Fruit fly (Drosophila melanogaster) whole organism, embryonic: ENCODE results near the gene CG9018.

Experiments used
- Asciz ChIP-seq: fragments of 200-800 bp; sonication (Bioruptor generic); optimal IDR thresholded peaks from 2 replicates; lab custom pipeline; 2017; ENCODE audit warnings: missing biosample characterization, mild to moderate bottlenecking, missing genetic modification characterization, missing genetic modification reagents
- Atf3 ChIP-seq: fragments of 200-800 bp; sonication (Bioruptor generic); optimal IDR thresholded peaks from 3 replicates; lab custom pipeline; 2016; ENCODE audit warnings: missing biosample characterization, missing genetic modification characterization
- Bgb ChIP-seq: fragments of 200-800 bp; sonication (Bioruptor generic); IDR thresholded peaks from 2 replicates; pipeline ENCODE4 v1.3.6; 2022; ENCODE audit warnings: missing biosample characterization, missing genetic modification characterization; ENCODE audit not compliant: partially characterized antibody
- CG10147 ChIP-seq: fragments of 200-800 bp; sonication (Bioruptor generic); optimal IDR thresholded peaks from 2 replicates; lab custom pipeline; 2019; ENCODE audit warnings: missing biosample characterization, mild to moderate bottlenecking, missing genetic modification characterization, moderate library complexity
- CG10366 ChIP-seq: fragments of 200-800 bp; sonication (Bioruptor generic); IDR thresholded peaks from 2 replicates; pipeline ENCODE4 v1.3.6; 2022; ENCODE audit warnings: missing biosample characterization, missing genetic modification characterization
- CG11093 ChIP-seq: fragments of 200-800 bp; sonication (Bioruptor generic); IDR thresholded peaks from 3 replicates; pipeline ENCODE4 v1.3.6; 2022; ENCODE audit warnings: missing biosample characterization, missing genetic modification characterization
- CG13296 ChIP-seq: fragments of 200-800 bp; sonication (Bioruptor generic); optimal IDR thresholded peaks from 3 replicates; lab custom pipeline; 2018; ENCODE audit warnings: missing biosample characterization, mild to moderate bottlenecking, missing genetic modification characterization
- CG14710 ChIP-seq: fragments of 200-800 bp; sonication (Bioruptor generic); optimal IDR thresholded peaks from 3 replicates; lab custom pipeline; 2019; ENCODE audit warnings: missing biosample characterization, mild to moderate bottlenecking, missing genetic modification characterization, moderate library complexity
- CG15011 ChIP-seq: fragments of 200-800 bp; sonication (Bioruptor generic); optimal IDR thresholded peaks from 3 replicates; lab custom pipeline; 2018; ENCODE audit warnings: missing biosample characterization, mild to moderate bottlenecking, missing genetic modification characterization
- CG18476 ChIP-seq: fragments of 200-800 bp; sonication (Bioruptor generic); optimal IDR thresholded peaks from 2 replicates; lab custom pipeline; 2016; ENCODE audit warnings: missing biosample characterization, mild to moderate bottlenecking, missing genetic modification characterization
- CG18599 ChIP-seq: fragments of 200-800 bp; sonication (Bioruptor generic); optimal IDR thresholded peaks from 3 replicates; lab custom pipeline; 2017; ENCODE audit warnings: missing biosample characterization, missing genetic modification characterization, mild to moderate bottlenecking, moderate library complexity, missing genetic modification reagents
- CG30020 ChIP-seq: fragments of 200-800 bp; optimal IDR thresholded peaks from 2 replicates; lab custom pipeline; 2019; ENCODE audit warnings: missing biosample characterization, mild to moderate bottlenecking, missing genetic modification characterization, moderate library complexity
- CG31441 ChIP-seq: fragments of 200-800 bp; sonication (Bioruptor generic); IDR thresholded peaks from 2 replicates; pipeline ENCODE4 v1.3.6; 2022; ENCODE audit warnings: missing biosample characterization, missing genetic modification characterization
- CG3163 ChIP-seq: fragments of 200-800 bp; sonication (Bioruptor generic); optimal IDR thresholded peaks from 3 replicates; lab custom pipeline; 2016; ENCODE audit warnings: missing biosample characterization, missing genetic modification characterization
- CG34224 ChIP-seq: fragments of 200-800 bp; sonication (Bioruptor generic); IDR thresholded peaks from 3 replicates; pipeline ENCODE4 v1.3.6; 2022; ENCODE audit warnings: missing biosample characterization, missing genetic modification characterization; ENCODE audit not compliant: partially characterized antibody
- CG34376 ChIP-seq: fragments of 200-800 bp; sonication (Bioruptor generic); optimal IDR thresholded peaks from 2 replicates; lab custom pipeline; 2018; ENCODE audit warnings: missing biosample characterization, mild to moderate bottlenecking, missing genetic modification characterization
- CG3726 ChIP-seq: fragments of 200-800 bp; sonication (Bioruptor generic); IDR thresholded peaks from 3 replicates; pipeline ENCODE4, ENCODE4 v1.3.6; 2022; ENCODE audit warnings: missing biosample characterization, missing genetic modification characterization
- CG42726 ChIP-seq: fragments of 200-800 bp; sonication (Bioruptor generic); IDR thresholded peaks from 2 replicates; pipeline ENCODE4 v1.3.6; 2022; ENCODE audit warnings: missing biosample characterization, missing genetic modification characterization; ENCODE audit not compliant: partially characterized antibody
- CG43689 ChIP-seq: fragments of 200-800 bp; sonication (Bioruptor generic); IDR thresholded peaks from 2 replicates; pipeline ENCODE4 v1.3.6; 2022; ENCODE audit warnings: missing biosample characterization, missing genetic modification characterization
- CG5953 ChIP-seq: fragments of 200-800 bp; sonication (Bioruptor generic); IDR thresholded peaks from 2 replicates; pipeline ENCODE4 v1.3.6; 2022; ENCODE audit warnings: missing biosample characterization, missing genetic modification characterization
- CG6654 ChIP-seq: fragments of 200-800 bp; sonication (Bioruptor generic); optimal IDR thresholded peaks from 2 replicates; lab custom pipeline; 2017; ENCODE audit warnings: missing biosample characterization, mild to moderate bottlenecking, missing genetic modification characterization
- Camta ChIP-seq: fragments of 200-800 bp; sonication (Bioruptor generic); optimal IDR thresholded peaks from 2 replicates; lab custom pipeline; 2016; ENCODE audit warnings: missing biosample characterization, missing genetic modification characterization
- D ChIP-seq, 2 experiments: fragments of 200-800 bp in 1 of 2; fragments of >200 bp in 1 of 2; sonication (Bioruptor generic) in 1 of 2; optimal IDR thresholded peaks; 2 replicates in 1 of 2; 3 replicates in 1 of 2; lab custom pipeline; 2017; ENCODE audit warnings: mild to moderate bottlenecking in 1 of 2, missing biosample characterization in 1 of 2, missing genetic modification characterization in 1 of 2, missing genetic modification reagents in 1 of 2
- Dek ChIP-seq: fragments of 200-800 bp; sonication (Bioruptor generic); optimal IDR thresholded peaks from 3 replicates; lab custom pipeline; 2019; ENCODE audit warnings: missing biosample characterization, mild to moderate bottlenecking, missing genetic modification characterization, moderate library complexity
- Dp ChIP-seq: fragments of 200-800 bp; sonication (Bioruptor generic); optimal IDR thresholded peaks from 2 replicates; lab custom pipeline; 2018; ENCODE audit warnings: missing biosample characterization, mild to moderate bottlenecking, missing genetic modification characterization, moderate library complexity
- Lhr ChIP-seq: fragments of 200-800 bp; sonication (Bioruptor generic); optimal IDR thresholded peaks from 3 replicates; lab custom pipeline; 2017; ENCODE audit warnings: mild to moderate bottlenecking, missing biosample characterization, missing genetic modification reagents, missing genetic modification characterization
- Lpt ChIP-seq: fragments of >200 bp; optimal IDR thresholded peaks from 2 replicates; lab custom pipeline; 2018; ENCODE audit warnings: missing biosample characterization, missing genetic modification characterization
- Nf-YA ChIP-seq: fragments of 200-800 bp; sonication (Bioruptor generic); IDR thresholded peaks from 2 replicates; pipeline ENCODE4 v1.3.6; 2022; ENCODE audit warnings: missing biosample characterization, missing genetic modification characterization
- ase ChIP-seq: fragments of 200-800 bp; sonication (Bioruptor generic); IDR thresholded peaks from 3 replicates; pipeline ENCODE4 v1.3.6; 2022; ENCODE audit warnings: missing biosample characterization, missing genetic modification characterization
- ato ChIP-seq: fragments of 200-800 bp; sonication (Bioruptor generic); IDR thresholded peaks from 2 replicates; pipeline ENCODE4 v1.3.6; 2022; ENCODE audit warnings: missing biosample characterization, missing genetic modification characterization; ENCODE audit not compliant: partially characterized antibody
- az2 ChIP-seq: fragments of 200-800 bp; sonication (Bioruptor generic); optimal IDR thresholded peaks from 3 replicates; lab custom pipeline; 2016; ENCODE audit warnings: missing biosample characterization, missing genetic modification characterization
- da ChIP-seq: fragments of 200-800 bp; sonication (Bioruptor generic); optimal IDR thresholded peaks from 2 replicates; lab custom pipeline; 2016; ENCODE audit warnings: missing biosample characterization, missing genetic modification characterization
- ewg ChIP-seq: fragments of 200-800 bp; sonication (Bioruptor generic); optimal IDR thresholded peaks from 3 replicates; lab custom pipeline; 2017; ENCODE audit warnings: mild to moderate bottlenecking, missing biosample characterization, missing genetic modification reagents, missing genetic modification characterization
- ftz-f1 ChIP-seq: fragments of 200-800 bp; sonication (Bioruptor generic); optimal IDR thresholded peaks from 2 replicates; lab custom pipeline; 2016; ENCODE audit warnings: missing biosample characterization, missing genetic modification characterization
- grn ChIP-seq: fragments of 200-800 bp; sonication (Bioruptor generic); optimal IDR thresholded peaks from 3 replicates; lab custom pipeline; 2017; ENCODE audit warnings: missing biosample characterization, missing genetic modification characterization
- ind ChIP-seq: fragments of 200-800 bp; sonication (Bioruptor generic); optimal IDR thresholded peaks from 3 replicates; lab custom pipeline; 2016; ENCODE audit warnings: missing biosample characterization, missing genetic modification characterization
- oc ChIP-seq: fragments of 200-800 bp; sonication (Bioruptor generic); optimal IDR thresholded peaks from 2 replicates; lab custom pipeline; 2018; ENCODE audit warnings: missing biosample characterization, mild to moderate bottlenecking, missing genetic modification characterization, moderate library complexity
- p53 ChIP-seq: fragments of 200-800 bp; sonication (Bioruptor generic); optimal IDR thresholded peaks from 2 replicates; lab custom pipeline; 2016; ENCODE audit warnings: missing biosample characterization, missing genetic modification characterization
- peb ChIP-seq: fragments of 200-800 bp; sonication (Bioruptor generic); IDR thresholded peaks from 2 replicates; pipeline ENCODE4 v1.3.6; 2022; ENCODE audit warnings: missing biosample characterization, missing genetic modification characterization
- pum ChIP-seq: fragments of 200-800 bp; sonication (Bioruptor generic); optimal IDR thresholded peaks from 2 replicates; lab custom pipeline; 2016; ENCODE audit warnings: missing biosample characterization, missing genetic modification characterization
- trh ChIP-seq: fragments of 200-800 bp; sonication (Bioruptor generic); optimal IDR thresholded peaks from 2 replicates; lab custom pipeline; 2016; ENCODE audit warnings: missing biosample characterization, missing genetic modification characterization
- yki ChIP-seq: fragments of >200 bp; optimal IDR thresholded peaks from 3 replicates; lab custom pipeline; 2018

Gene CG9018

dm6 chr3L:2191994-2192450 is 44.9 kb downstream of the CG9018 start, which contains the start of gene CG5707 (continued):
- TF ChIP-seq Bgb (GFP tag; lab: Robert Waterston, UW) (peak; percentile 29; the same call in 1 of the 2 replicates), CG3163 (GFP tag; lab: Kevin White, UChicago) (peak; percentile 88), az2 (no peak), ind (no peak), CG10147 (GFP tag; lab: Kevin White, UChicago) (no peak), CG10366 (GFP tag; lab: Robert Waterston, UW) (no peak), CG6654 (GFP tag; lab: Kevin White, UChicago) (no peak), CG11093 (GFP tag; lab: Robert Waterston, UW) (no peak), Nf-YA (GFP tag; lab: Robert Waterston, UW) (no peak), CG43689 (GFP tag; lab: Robert Waterston, UW) (no peak), CG5953 (GFP tag; lab: Robert Waterston, UW) (no peak), CG3726 (GFP tag; lab: Robert Waterston, UW) (no peak), CG42726 (no peak), Lpt (GFP tag; lab: Kevin White, UChicago) (no peak), Asciz (GFP tag; lab: Kevin White, UChicago) (no peak), Dek (tag; lab: Kevin White, UChicago) (no peak), D (optimal IDR thresholded peaks at IDR 0.05; lab: Kevin White, UChicago) (no peak), D (GFP tag; optimal IDR thresholded peaks at IDR 0.05; lab: Kevin White, UChicago) (no peak), ato (GFP tag; lab: Robert Waterston, UW) (no peak), pum (no peak), CG15011 (GFP tag; lab: Kevin White, UChicago) (no peak), CG14710 (no peak), Lhr (GFP tag; lab: Kevin White, UChicago) (no peak), CG18476 (no peak), grn (GFP tag; lab: Kevin White, UChicago) (no peak), CG34376 (GFP tag; lab: Kevin White, UChicago) (peak; percentile 12), yki (lab: Kevin White, UChicago) (no peak), trh (GFP tag; lab: Kevin White, UChicago) (no peak), ase (no peak), peb (no peak), ftz-f1 (GFP tag; lab: Kevin White, UChicago) (peak; percentile 45), oc (no peak), ewg (no peak), p53 (GFP tag; lab: Kevin White, UChicago) (no peak), CG30020 (no peak), Dp (no peak), CG31441 (GFP tag; lab: Robert Waterston, UW) (no peak), CG13296 (GFP tag; lab: Kevin White, UChicago) (no peak), da (GFP tag; lab: Kevin White, UChicago) (no peak), Atf3 (GFP tag; lab: Kevin White, UChicago) (no peak), CG34224 (GFP tag; lab: Robert Waterston, UW) (peak; percentile 53; the same call in 1 of the 3 replicates), Camta (GFP tag; lab: Kevin White, UChicago) (no peak), CG18599 (GFP tag; lab: Kevin White, UChicago) (no peak)
